Worm (Caenorhabditis elegans) whole organism, L4 larva: ENCODE measurements around the gene ddl-2.

Source experiments
- lin-39 ChIP-seq: fragments of 150-350 bp; optimal IDR thresholded peaks from 2 replicates; lab custom pipeline; 2014; ENCODE audit warnings: missing biosample characterization, missing genetic modification reagents, missing genetic modification characterization
- nhr-237 ChIP-seq: sonication (generic microtip); optimal IDR thresholded peaks from 2 replicates; lab custom pipeline; 2017; ENCODE audit warnings: missing biosample characterization, missing genetic modification characterization
- unc-130 ChIP-seq: sonication (generic microtip); optimal IDR thresholded peaks from 2 replicates; lab custom pipeline; 2016; ENCODE audit warnings: missing genetic modification reagents, missing genetic modification characterization, missing compliant biosample characterization

DNA sequence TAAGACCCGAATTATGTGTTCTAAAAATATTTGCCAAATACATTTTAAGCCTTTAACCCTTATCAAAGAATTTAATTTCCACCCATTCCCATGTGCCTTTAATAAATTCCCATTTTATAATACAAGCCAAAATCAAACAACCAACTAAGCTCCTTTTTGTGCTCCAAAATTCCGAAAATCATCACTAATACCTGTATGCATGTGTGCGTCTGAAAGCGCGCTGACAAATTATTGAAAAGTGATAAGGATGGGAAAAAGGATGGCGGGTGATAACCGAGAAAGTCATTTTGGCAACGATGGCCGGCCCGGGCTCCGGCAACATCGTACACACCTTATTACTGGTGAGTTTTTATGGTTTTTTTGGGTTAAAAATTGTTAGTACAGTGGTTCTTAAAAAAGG is 39.9 kb downstream of the ddl-2 start, which contains the start of gene nep-17:
- TF ChIP-seq lin-39 (no peak), nhr-237 (tag; lab: Kevin White, UChicago) (no peak), unc-130 (no peak)
